Fruit fly (Drosophila melanogaster) whole organism, embryonic: ENCODE data around the gene Mfe2.

Source experiments
- CG1233 ChIP-seq: fragments of 200-800 bp; sonication (Bioruptor generic); optimal IDR thresholded peaks from 4 replicates; lab custom pipeline; 2018; ENCODE audit warnings: missing biosample characterization, mild to moderate bottlenecking, missing genetic modification characterization
- CG12744 ChIP-seq: fragments of 200-800 bp; sonication (Bioruptor generic); optimal IDR thresholded peaks from 2 replicates; lab custom pipeline; 2016; ENCODE audit warnings: missing biosample characterization, missing genetic modification characterization
- CG13424 ChIP-seq: fragments of 200-800 bp; sonication (Bioruptor generic); optimal IDR thresholded peaks from 2 replicates; lab custom pipeline; 2019; ENCODE audit warnings: missing biosample characterization, mild to moderate bottlenecking, missing genetic modification characterization, moderate library complexity
- CkIIα-i1 ChIP-seq: fragments of 200-800 bp; sonication (Bioruptor generic); IDR thresholded peaks from 2 replicates; pipeline ENCODE4 v1.3.6; 2022; ENCODE audit warnings: missing biosample characterization, missing genetic modification characterization
- E2f2 ChIP-seq: fragments of 200-800 bp; sonication (Bioruptor generic); IDR thresholded peaks from 2 replicates; pipeline ENCODE4 v1.3.6; 2022; ENCODE audit warnings: missing biosample characterization, missing genetic modification characterization
- ac ChIP-seq: fragments of 200-800 bp; sonication (Bioruptor generic); optimal IDR thresholded peaks from 3 replicates; lab custom pipeline; 2017; ENCODE audit warnings: missing biosample characterization, mild to moderate bottlenecking, missing genetic modification characterization
- dysf ChIP-seq: fragments of 200-800 bp; sonication (Bioruptor generic); IDR thresholded peaks from 3 replicates; pipeline ENCODE4 v1.3.6; 2022; ENCODE audit warnings: missing biosample characterization, missing genetic modification characterization
- ttk ChIP-seq: fragments of 200-800 bp; sonication (Bioruptor generic); IDR thresholded peaks from 2 replicates; pipeline ENCODE4 v2.1.2; 2022; ENCODE audit warnings: missing biosample characterization, missing genetic modification characterization

DNA sequence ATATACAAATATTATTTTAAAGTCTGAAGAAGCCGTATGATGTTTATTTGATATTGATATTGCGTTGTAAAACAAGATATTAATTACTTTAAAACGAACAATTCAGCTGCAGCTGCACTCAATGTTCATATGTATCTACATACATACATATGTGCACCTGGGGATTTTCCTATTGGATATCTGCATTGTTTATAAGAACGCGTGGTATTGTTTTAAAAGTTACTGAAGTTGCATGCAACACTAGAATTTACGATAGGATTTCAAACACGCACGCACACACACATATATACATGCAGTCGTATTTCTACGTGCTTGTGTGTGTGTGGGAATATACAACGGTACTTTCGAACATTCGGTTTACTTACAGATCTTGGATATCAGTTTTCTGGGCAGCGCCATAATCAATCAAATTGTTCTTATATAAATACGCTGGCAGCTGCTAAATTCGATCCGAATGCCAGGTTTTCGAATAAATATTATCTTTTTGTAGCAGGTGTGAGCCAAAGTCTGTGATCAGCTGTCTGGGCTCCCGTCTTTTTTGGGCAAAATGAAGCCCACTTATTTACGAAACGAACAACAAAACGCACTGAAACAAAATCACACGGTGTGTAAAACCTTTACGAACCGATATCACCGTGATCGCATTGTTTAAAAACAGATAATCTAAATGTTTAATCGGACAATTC is 4.6 kb downstream of the Mfe2 start:
- TF ChIP-seq CkIIα-i1 (GFP tag; lab: Robert Waterston, UW) = no peak
- TF ChIP-seq ttk (GFP tag; lab: Robert Waterston, UW) = no peak
- no peak for TF ChIP-seq E2f2 (GFP tag; lab: Robert Waterston, UW)
- TF ChIP-seq CG12744 (GFP tag; lab: Kevin White, UChicago) = no peak
- TF ChIP-seq CG13424 (tag; lab: Kevin White, UChicago) = no peak
- no peak for TF ChIP-seq dysf (GFP tag; lab: Robert Waterston, UW)
- no peak for TF ChIP-seq CG1233
- no peak for TF ChIP-seq ac (GFP tag; lab: Kevin White, UChicago)
